Worm (Caenorhabditis elegans) whole organism, late embryonic: Measurements from ENCODE around the gene F59B10.3.

Experiments
- C08G9.2 ChIP-seq: sonication (generic microtip); optimal IDR thresholded peaks from 2 replicates; lab custom pipeline; 2016; ENCODE audit warnings: mild to moderate bottlenecking, missing genetic modification characterization, moderate library complexity, missing compliant biosample characterization
- F13H6.1 ChIP-seq: sonication (generic microtip); optimal IDR thresholded peaks from 2 replicates; lab custom pipeline; 2016; ENCODE audit warnings: missing genetic modification characterization, missing compliant biosample characterization
- ama-1 ChIP-seq: fragments of 150-350 bp; optimal IDR thresholded peaks from 2 replicates; lab custom pipeline; 2014
- ceh-45 ChIP-seq: fragments of 200-800 bp; sonication (Bioruptor generic); IDR thresholded peaks from 2 replicates; pipeline ENCODE4 v1.3.6; 2022; ENCODE audit warnings: missing genetic modification reagents, missing genetic modification characterization, missing compliant biosample characterization
- che-1 ChIP-seq: sonication (generic microtip); optimal IDR thresholded peaks from 2 replicates; lab custom pipeline; 2016; ENCODE audit warnings: mild to moderate bottlenecking, missing genetic modification characterization, missing compliant biosample characterization
- fkh-10 ChIP-seq: fragments of 150-350 bp; optimal IDR thresholded peaks from 2 replicates; lab custom pipeline; 2014; ENCODE audit warnings: missing biosample characterization, missing genetic modification reagents, missing genetic modification characterization
- hlh-8 ChIP-seq: sonication (generic microtip); optimal IDR thresholded peaks from 2 replicates; lab custom pipeline; 2016; ENCODE audit warnings: missing genotype, missing genetic modification characterization, missing compliant biosample characterization
- lim-6 ChIP-seq: sonication (generic microtip); optimal IDR thresholded peaks from 2 replicates; lab custom pipeline; 2016; ENCODE audit warnings: missing genetic modification characterization, missing compliant biosample characterization
- lin-11 ChIP-seq: fragments of 200-800 bp; sonication (Bioruptor generic); optimal IDR thresholded peaks from 2 replicates; lab custom pipeline; 2018; ENCODE audit warnings: mild to moderate bottlenecking, missing genetic modification characterization, missing compliant biosample characterization
- pqm-1 ChIP-seq: sonication (generic microtip); optimal IDR thresholded peaks from 2 replicates; lab custom pipeline; 2016; ENCODE audit warnings: missing genetic modification characterization, missing compliant biosample characterization
- rnt-1 ChIP-seq: sonication (generic microtip); optimal IDR thresholded peaks from 2 replicates; lab custom pipeline; 2016; ENCODE audit warnings: missing genetic modification characterization, missing compliant biosample characterization

ce11 chrII:10495912-10496311 lies 14.4 kb upstream of the F59B10.3 start, which contains the start of gene ZK666.12:
- TF ChIP-seq lin-11 (tag; lab: Kevin White, UChicago) = no peak
- no peak for TF ChIP-seq ceh-45
- no peak for TF ChIP-seq F13H6.1
- no peak for TF ChIP-seq fkh-10 (GFP tag; lab: Kevin White, UChicago)
- TF ChIP-seq C08G9.2 (tag; lab: Kevin White, UChicago) = no peak
- no peak for TF ChIP-seq lim-6 (tag; lab: Kevin White, UChicago)
- TF ChIP-seq che-1 (tag; lab: Kevin White, UChicago) = no peak
- TF ChIP-seq pqm-1 (tag; lab: Kevin White, UChicago) = no peak
- TF ChIP-seq ama-1 (lab: Kevin White, UChicago) = no peak
- TF ChIP-seq rnt-1 = no peak
- TF ChIP-seq hlh-8 (tag; lab: Kevin White, UChicago) = no peak
